Worm (Caenorhabditis elegans) whole organism, midembryonic: ENCODE measurements around the gene C45B2.8.
A peak's percentile ranks its signal among the peaks of the same experiment; 100 is the strongest.

ENCODE experiments used
- T22C8.4 ChIP-seq: fragments of 200-800 bp; sonication (Bioruptor generic); IDR thresholded peaks from 2 replicates; pipeline ENCODE4 v1.3.6; 2022; ENCODE audit warnings: missing genetic modification characterization, missing compliant biosample characterization
- cog-1 ChIP-seq: sonication (generic microtip); optimal IDR thresholded peaks from 2 replicates; lab custom pipeline; 2016; ENCODE audit warnings: missing genetic modification characterization, missing compliant biosample characterization
- flt-1 ChIP-seq: fragments of 200-800 bp; sonication (Bioruptor generic); IDR thresholded peaks from 2 replicates; pipeline ENCODE4 v1.3.6; 2022; ENCODE audit warnings: missing genetic modification characterization, missing compliant biosample characterization
- klf-2 ChIP-seq: fragments of 200-800 bp; sonication (Bioruptor generic); conservative IDR thresholded peaks from 2 replicates; pipeline ENCODE4 v1.3.6; 2022; ENCODE audit warnings: missing genetic modification reagents, missing genetic modification characterization, missing compliant biosample characterization
- med-1 ChIP-seq: sonication (generic microtip); optimal IDR thresholded peaks from 2 replicates; lab custom pipeline; 2017; ENCODE audit warnings: missing genetic modification characterization, mild to moderate bottlenecking, missing compliant biosample characterization, antibody characterized with exemption, missing genetic modification reagents; ENCODE audit not compliant: insufficient read depth
- ref-1 ChIP-seq: fragments of 200-800 bp; sonication (Bioruptor generic); conservative IDR thresholded peaks from 2 replicates; pipeline ENCODE4 v1.3.6; 2022; ENCODE audit warnings: missing genetic modification reagents, missing genetic modification characterization, missing compliant biosample characterization
- tab-1 ChIP-seq: fragments of 200-800 bp; sonication (Bioruptor generic); IDR thresholded peaks from 2 replicates; pipeline ENCODE4 v1.3.6; 2022; ENCODE audit warnings: missing genetic modification characterization, missing compliant biosample characterization
- ztf-23 ChIP-seq: fragments of 200-800 bp; sonication (Bioruptor generic); IDR thresholded peaks from 2 replicates; pipeline ENCODE4 v1.3.6; 2022; ENCODE audit warnings: missing genetic modification reagents, missing genetic modification characterization, missing compliant biosample characterization
- ztf-29 ChIP-seq: fragments of 200-800 bp; sonication (Bioruptor generic); IDR thresholded peaks from 2 replicates; pipeline ENCODE4 v1.3.6; 2022; ENCODE audit warnings: missing genetic modification reagents, missing genetic modification characterization, missing compliant biosample characterization

C45B2.8 gene

DNA sequence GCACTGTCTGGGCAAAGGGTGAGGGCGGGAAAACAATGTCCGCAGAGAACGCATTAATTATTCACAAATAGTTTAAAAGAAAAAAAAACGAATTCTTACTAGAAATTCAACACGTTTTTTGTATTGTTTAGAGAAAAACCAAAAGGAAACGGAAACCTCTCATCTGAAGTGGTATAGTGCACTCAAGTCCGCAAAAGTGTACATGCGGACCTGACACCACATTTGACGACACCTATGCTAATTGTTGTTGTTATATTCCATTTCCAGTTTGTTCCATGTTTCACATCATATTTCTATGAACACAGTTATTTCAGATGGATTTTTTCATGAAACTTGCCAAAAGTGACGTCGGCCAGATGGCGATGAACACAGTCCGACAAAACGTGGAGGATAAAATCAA is 35.0 kb upstream of the C45B2.8 start, which contains the start of gene C45B2.6:
Gene C45B2.6 (plus strand): TSS at position 136 of the 400 bp plus-strand sequence.
- TF ChIP-seq T22C8.4 (no peak), ztf-23 (no peak), flt-1 (GFP tag; lab: Robert Waterston, UW) (no peak), ref-1 (GFP tag; lab: Robert Waterston, UW) (no peak), tab-1 (GFP tag; lab: Robert Waterston, UW) (no peak), cog-1 (no peak), klf-2 (GFP tag; lab: Robert Waterston, UW) (no peak), ztf-29 (GFP tag; lab: Robert Waterston, UW) (no peak), med-1 (GFP tag; lab: Kevin White, UChicago) (no peak)

DNA sequence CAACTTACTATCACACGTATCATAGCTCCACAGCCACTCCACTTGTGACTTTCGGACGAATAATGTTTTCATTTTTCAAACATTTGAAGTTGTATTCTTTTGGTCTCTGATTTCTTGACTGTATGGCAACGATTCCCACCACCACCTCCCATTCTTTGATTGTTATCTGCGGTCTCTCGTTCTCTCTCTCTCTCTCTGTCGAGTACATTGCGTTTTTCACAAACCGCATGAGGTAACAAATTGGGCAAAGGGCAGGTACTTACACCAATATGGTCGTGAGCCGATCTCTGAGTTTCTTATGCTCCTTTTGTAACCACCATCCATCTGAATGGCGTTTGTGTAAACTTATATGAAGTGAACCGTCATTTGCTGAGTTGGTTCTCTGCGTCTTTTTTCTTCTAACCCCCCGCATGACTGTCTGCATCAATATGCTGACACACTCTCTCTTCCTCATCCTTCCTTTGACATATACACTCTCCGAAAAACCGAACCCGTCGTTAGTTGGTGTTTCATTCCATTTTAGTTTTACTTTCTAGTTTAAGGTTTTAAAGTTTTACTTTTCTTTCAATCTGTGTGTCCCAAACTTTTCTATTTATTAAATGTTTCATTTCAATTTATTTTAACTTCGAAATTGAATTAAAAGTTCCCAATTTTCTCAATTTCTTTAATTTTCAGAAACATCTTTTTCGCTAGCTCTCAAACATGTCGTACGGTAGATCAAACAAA is 30.0 kb upstream of the C45B2.8 start, which contains the start of gene gln-1:
Gene gln-1 (plus strand): TSS at position 676 of the 726 bp plus-strand sequence.
- TF ChIP-seq ztf-23: 0 out of 2 replicates have a peak, but pooled peaks have one; percentile 18
- no peak for TF ChIP-seq klf-2 (GFP tag; lab: Robert Waterston, UW)

DNA sequence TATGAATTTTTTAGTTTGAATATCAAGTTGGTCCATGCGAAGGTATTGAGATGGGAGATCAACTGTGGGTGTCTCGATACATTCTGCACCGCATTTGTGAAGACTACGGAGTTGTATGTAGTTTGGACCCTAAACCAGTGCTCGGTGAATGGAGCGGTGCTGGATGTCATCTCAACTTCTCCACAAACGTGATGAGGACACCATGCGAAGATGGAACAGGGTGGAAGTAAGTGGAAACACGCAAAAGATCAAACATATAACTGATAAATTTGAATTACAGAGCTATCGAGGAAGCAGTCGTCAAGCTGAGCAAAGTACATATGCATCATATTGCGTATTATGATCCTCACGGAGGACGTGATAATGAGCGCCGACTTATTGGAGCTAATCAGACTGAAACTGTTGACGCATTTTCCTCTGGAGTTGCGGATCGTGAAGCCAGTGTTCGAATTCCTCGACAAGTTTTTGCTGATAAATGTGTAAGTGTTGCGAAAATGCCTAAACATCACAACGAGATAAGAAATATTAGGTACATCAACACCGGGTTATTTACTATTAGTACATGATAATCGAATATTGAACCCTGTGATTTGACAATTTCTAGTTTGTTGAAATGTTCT is 28.5 kb upstream of the C45B2.8 start:
- TF ChIP-seq ztf-23 (no peak), klf-2 (GFP tag; lab: Robert Waterston, UW) (no peak), med-1 (GFP tag; lab: Kevin White, UChicago) (no peak)

DNA sequence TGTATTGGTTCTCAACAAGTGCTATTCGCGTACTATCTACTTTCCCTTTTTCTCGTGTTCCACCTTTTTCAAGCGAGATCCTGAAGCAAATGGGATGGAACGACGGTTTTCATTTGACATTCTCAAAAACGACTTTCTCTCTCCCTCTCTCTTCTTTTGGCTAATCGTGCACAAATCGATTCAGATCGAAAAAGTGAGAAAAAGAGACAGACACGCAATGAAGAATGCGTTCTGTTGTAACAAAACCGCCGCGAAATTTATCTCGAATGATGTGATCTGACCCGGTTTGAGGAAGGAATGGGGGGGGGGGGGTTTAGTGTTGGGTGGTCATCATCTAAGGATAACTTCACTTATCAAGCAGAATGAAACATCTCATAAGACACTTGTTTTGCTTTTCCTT is 23.4 kb upstream of the C45B2.8 start:
- no peak for TF ChIP-seq T22C8.4

DNA sequence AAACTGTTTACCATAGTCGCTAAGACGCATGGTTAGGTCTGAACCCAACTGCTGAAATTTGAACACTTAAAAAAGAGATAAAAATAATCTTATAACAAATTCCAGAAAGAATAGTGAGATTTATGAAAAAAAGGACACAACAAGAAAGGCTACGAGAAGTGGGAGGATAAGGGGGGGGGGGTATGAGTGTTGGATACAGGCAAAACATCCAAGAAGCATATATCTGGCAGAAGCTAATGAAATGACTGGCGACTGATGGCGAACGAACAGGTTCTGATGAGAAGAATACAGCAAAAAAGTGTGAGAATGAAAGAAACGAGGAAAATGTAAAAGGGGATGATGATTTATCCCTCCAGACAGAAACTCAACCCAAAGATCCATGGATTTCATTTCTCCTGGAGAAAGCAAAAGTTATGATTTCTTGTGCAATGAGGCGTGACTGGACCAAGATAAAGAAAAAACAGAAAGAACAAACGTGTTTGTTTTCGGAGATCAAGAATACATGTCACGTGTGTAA is 21.8 kb upstream of the C45B2.8 start, which contains the start of gene ptr-4:
Gene ptr-4 (minus strand): TSS at position 51 of the 517 bp plus-strand sequence.
- TF ChIP-seq T22C8.4 (no peak), ztf-29 (GFP tag; lab: Robert Waterston, UW) (no peak), ztf-23 (no peak), flt-1 (GFP tag; lab: Robert Waterston, UW) (no peak), cog-1 (no peak), ref-1 (GFP tag; lab: Robert Waterston, UW) (no peak), med-1 (GFP tag; lab: Kevin White, UChicago) (no peak), klf-2 (GFP tag; lab: Robert Waterston, UW) (no peak), tab-1 (GFP tag; lab: Robert Waterston, UW) (no peak)

DNA sequence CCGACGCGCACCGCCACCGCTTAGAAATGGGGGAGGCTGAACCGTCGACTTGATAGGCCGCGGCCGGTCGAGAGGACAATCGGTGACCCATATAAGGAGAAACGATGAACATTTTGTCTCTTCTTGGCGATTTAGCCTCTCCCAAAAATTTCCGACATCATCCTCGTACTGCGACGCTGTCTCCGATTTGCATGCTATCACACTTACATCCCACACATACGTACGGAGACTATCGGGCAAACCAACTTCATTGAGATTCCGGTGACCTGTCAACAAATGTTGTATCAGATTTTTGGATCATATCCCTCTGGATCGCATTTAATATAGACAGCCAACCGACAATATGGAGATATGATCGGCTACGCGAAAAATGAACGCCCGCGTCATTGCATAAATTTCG is 21.2 kb upstream of the C45B2.8 start:
- TF ChIP-seq tab-1 (GFP tag; lab: Robert Waterston, UW) (no peak), ref-1 (GFP tag; lab: Robert Waterston, UW) (no peak), med-1 (GFP tag; lab: Kevin White, UChicago) (no peak), ztf-29 (GFP tag; lab: Robert Waterston, UW) (no peak), flt-1 (GFP tag; lab: Robert Waterston, UW) (no peak), T22C8.4 (no peak), cog-1 (peak; percentile 18)

DNA sequence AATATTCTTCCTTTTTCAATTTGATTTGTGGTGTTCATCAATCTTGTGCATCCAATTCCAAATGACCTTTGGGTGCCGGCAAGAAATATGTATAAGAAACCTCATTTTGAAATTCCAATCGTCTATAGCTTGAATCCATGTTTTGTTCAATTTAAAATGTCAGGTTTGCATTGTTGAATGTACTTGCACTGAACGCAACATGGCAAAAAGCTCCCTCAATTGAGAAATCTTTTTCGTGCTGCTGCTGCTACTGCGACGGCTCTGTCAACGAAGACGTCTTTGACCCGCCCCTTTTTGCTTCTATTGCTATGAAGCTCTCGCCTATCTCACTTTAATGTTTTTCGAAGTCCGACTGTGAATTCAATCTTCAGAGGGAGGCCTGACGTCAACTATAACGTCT is 12.6 kb upstream of the C45B2.8 start, which contains the start of gene lgc-58:
Gene lgc-58 (plus strand): TSS at position 301 of the 400 bp plus-strand sequence.
- TF ChIP-seq flt-1 (GFP tag; lab: Robert Waterston, UW): no peak

DNA sequence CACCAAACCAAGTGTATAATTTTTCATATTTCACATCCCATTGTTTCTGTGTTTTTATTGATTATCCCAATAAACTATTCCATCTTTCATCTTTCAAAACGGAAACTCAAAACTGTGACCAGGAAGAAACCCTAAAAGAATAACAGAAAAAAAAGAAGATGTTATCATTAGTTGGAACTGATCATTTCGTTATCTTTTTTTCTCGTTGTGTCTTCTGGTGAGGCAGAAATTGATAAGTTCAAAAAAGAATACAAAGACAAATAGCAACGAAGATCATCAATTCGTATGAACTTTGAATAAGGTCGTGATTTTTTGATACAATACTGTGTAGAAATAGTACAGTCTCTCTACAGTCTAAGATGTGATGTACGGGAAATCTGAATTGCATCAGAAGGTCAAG is 6.0 kb upstream of the C45B2.8 start:
- no peak for TF ChIP-seq ztf-23
- no peak for TF ChIP-seq klf-2 (GFP tag; lab: Robert Waterston, UW)
- no peak for TF ChIP-seq cog-1
- TF ChIP-seq tab-1 (GFP tag; lab: Robert Waterston, UW): no peak
- TF ChIP-seq flt-1 (GFP tag; lab: Robert Waterston, UW): no peak
- TF ChIP-seq ref-1 (GFP tag; lab: Robert Waterston, UW): no peak
- TF ChIP-seq ztf-29 (GFP tag; lab: Robert Waterston, UW): no peak
- TF ChIP-seq T22C8.4: no peak
- no peak for TF ChIP-seq med-1 (GFP tag; lab: Kevin White, UChicago)

DNA sequence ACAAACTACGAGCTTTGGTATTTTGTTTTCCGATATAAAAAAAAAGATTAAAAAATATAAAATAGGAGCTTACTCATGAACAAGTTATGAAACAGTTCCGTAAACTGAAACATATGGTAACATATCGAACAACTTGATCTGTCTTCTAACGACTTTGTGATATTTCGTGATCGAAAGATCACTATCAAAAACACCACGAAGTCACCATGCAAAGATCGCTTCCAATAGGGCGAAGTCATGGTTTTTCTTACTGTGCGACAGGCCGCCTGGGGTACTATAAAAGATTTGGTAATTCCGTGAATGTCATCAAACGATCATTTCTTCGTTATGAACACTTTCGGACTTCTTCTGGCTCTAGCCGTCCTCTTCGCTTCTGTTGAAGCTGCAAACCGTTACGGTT is 5.1 kb upstream of the C45B2.8 start, which contains the start of gene C45B2.3:
Gene C45B2.3 (plus strand): TSS at position 301 of the 400 bp plus-strand sequence.
- no peak for TF ChIP-seq cog-1
- TF ChIP-seq ztf-23: no peak
- TF ChIP-seq klf-2 (GFP tag; lab: Robert Waterston, UW): no peak
- TF ChIP-seq med-1 (GFP tag; lab: Kevin White, UChicago): no peak
- TF ChIP-seq ref-1 (GFP tag; lab: Robert Waterston, UW): no peak
- TF ChIP-seq ztf-29 (GFP tag; lab: Robert Waterston, UW): no peak
- no peak for TF ChIP-seq T22C8.4
- no peak for TF ChIP-seq tab-1 (GFP tag; lab: Robert Waterston, UW)
- TF ChIP-seq flt-1 (GFP tag; lab: Robert Waterston, UW): no peak

DNA sequence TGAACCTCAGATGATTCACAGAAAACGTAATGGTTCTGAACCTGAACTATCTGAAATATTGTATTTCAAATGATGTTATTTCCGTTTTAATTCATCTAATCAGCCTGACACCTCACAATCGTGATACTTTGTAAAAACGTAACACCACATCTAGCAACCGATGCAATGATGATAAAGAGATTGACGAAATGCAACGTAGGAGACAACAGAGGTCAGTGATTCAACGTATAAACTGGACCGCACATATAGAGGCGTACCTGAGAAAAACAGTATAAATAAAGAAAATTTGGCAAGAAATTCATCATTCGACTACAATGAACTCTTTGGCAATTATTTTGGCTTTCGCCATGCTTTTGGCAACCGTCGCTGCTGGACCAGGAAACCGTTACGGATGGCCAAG is 3.3 kb upstream of the C45B2.8 start, which contains the start of gene C45B2.2:
Gene C45B2.2 (plus strand): TSS at position 301 of the 400 bp plus-strand sequence.
- no peak for TF ChIP-seq med-1 (GFP tag; lab: Kevin White, UChicago)
- no peak for TF ChIP-seq flt-1 (GFP tag; lab: Robert Waterston, UW)
- TF ChIP-seq klf-2 (GFP tag; lab: Robert Waterston, UW): no peak
- no peak for TF ChIP-seq cog-1
- TF ChIP-seq tab-1 (GFP tag; lab: Robert Waterston, UW): no peak
- TF ChIP-seq ref-1 (GFP tag; lab: Robert Waterston, UW): no peak
- no peak for TF ChIP-seq ztf-29 (GFP tag; lab: Robert Waterston, UW)
- TF ChIP-seq ztf-23: no peak
- TF ChIP-seq T22C8.4: no peak
